Fruit fly (Drosophila melanogaster): ENCODE measurements around the gene CG11878.

Gene CG11878

dm6 chr3R:25247379-25247869 lies 26.2 kb upstream of the CG11878 start, which contains the start of the genes RpS27 and Nup37:
Gene RpS27, minus strand, starts transcription at chr3R:25247514.
Gene Nup37, plus strand, starts transcription at chr3R:25247658.
- TF ChIP-seq EcR (GFP tag; optimal IDR thresholded peaks at IDR 0.05) = no peak
- no peak for TF ChIP-seq pan (optimal IDR thresholded peaks at IDR 0.05)
- no peak for TF ChIP-seq CG8478 (optimal IDR thresholded peaks at IDR 0.05)
- no peak for TF ChIP-seq Dll (optimal IDR thresholded peaks at IDR 0.05)
- TF ChIP-seq psq (optimal IDR thresholded peaks at IDR 0.05) = no peak
- TF ChIP-seq usp (GFP tag; optimal IDR thresholded peaks at IDR 0.05) = no peak

- TF ChIP-seq pan (optimal IDR thresholded peaks at IDR 0.05) = no peak
- TF ChIP-seq Dll (optimal IDR thresholded peaks at IDR 0.05) = no peak
- TF ChIP-seq psq (optimal IDR thresholded peaks at IDR 0.05) = no peak
- no peak for TF ChIP-seq EcR (GFP tag; optimal IDR thresholded peaks at IDR 0.05)
- TF ChIP-seq CG8478 (optimal IDR thresholded peaks at IDR 0.05) = no peak
- no peak for TF ChIP-seq usp (GFP tag; optimal IDR thresholded peaks at IDR 0.05)
These were observed 24.2 kb upstream of the CG11878 start, which contains the start of gene Nup358 for dm6 chr3R:25249145-25250141. Gene Nup358, plus strand, starts transcription at chr3R:25249348.

DNA sequence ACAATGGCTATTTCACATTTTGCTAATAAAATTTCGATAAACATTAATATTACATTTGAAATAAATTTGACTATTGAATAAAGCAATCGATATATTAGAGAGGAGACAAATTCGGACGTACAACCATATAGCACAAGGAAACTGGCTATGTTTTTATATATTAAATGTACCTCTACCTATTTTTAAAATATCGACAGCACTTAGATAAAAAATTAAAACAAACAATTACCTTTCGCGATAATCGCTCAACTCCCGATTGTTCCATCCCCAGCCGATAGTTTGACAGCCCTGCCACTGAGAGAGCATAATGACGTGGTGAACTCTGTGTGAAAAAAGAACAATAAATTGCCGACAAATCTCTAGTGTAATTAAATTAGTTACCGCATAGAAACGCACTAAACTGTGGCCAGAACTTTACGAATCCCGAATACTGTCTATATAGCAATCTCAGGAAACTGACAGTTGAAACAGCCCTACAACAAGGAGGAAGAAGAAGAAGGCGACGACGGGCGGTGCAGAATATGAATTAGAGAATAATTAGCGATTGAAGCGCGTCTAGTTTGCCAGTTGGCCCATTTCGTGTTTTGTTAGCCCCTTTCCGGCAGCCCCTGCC lies 14.9 kb upstream of the CG11878 start, which contains the start of gene CG11857:
Gene CG11857, plus strand, starts transcription at position 271 of the 613 bp plus-strand sequence.
- TF ChIP-seq EcR (GFP tag; optimal IDR thresholded peaks at IDR 0.05) = no peak
- TF ChIP-seq Dll (optimal IDR thresholded peaks at IDR 0.05) = no peak
- no peak for TF ChIP-seq CG8478 (optimal IDR thresholded peaks at IDR 0.05)
- TF ChIP-seq psq (optimal IDR thresholded peaks at IDR 0.05) = no peak
- TF ChIP-seq pan (optimal IDR thresholded peaks at IDR 0.05) = no peak
- TF ChIP-seq usp (GFP tag; optimal IDR thresholded peaks at IDR 0.05) = no peak

DNA sequence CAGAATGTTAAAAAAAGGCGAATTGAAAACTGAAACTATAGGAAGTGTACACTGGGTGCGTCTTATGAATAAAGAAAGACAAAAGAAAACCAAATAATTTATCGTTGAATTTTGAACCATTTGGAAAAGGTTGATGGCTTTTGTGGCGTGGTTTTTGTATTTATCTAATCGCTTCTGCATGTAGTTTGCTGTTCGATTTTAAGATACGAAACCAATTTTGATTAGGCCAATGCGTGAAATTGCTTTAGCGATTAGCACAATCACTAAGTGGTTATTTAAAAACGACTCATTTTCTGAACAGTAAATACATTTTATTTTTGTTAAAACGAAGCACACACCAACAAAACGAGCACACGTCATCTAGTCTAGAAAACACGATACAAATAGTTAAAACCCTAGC lies 13.0 kb upstream of the CG11878 start:
- TF ChIP-seq pan (optimal IDR thresholded peaks at IDR 0.05) (no peak), CG8478 (optimal IDR thresholded peaks at IDR 0.05) (no peak), psq (optimal IDR thresholded peaks at IDR 0.05) (no peak), EcR (GFP tag; optimal IDR thresholded peaks at IDR 0.05) (no peak), Dll (optimal IDR thresholded peaks at IDR 0.05) (no peak), usp (GFP tag; optimal IDR thresholded peaks at IDR 0.05) (no peak)

- no peak for TF ChIP-seq Dll (optimal IDR thresholded peaks at IDR 0.05)
- no peak for TF ChIP-seq usp (GFP tag; optimal IDR thresholded peaks at IDR 0.05)
- no peak for TF ChIP-seq CG8478 (optimal IDR thresholded peaks at IDR 0.05)
- no peak for TF ChIP-seq EcR (GFP tag; optimal IDR thresholded peaks at IDR 0.05)
- TF ChIP-seq psq (optimal IDR thresholded peaks at IDR 0.05) = no peak
- TF ChIP-seq pan (optimal IDR thresholded peaks at IDR 0.05) = no peak
These were observed 11.3 kb upstream of the CG11878 start, which contains the start of the genes Kdsr and CG11858 for dm6 chr3R:25262322-25262761. Gene Kdsr, minus strand, starts transcription at chr3R:25262498. Gene CG11858, plus strand, starts transcription at chr3R:25262741.

DNA sequence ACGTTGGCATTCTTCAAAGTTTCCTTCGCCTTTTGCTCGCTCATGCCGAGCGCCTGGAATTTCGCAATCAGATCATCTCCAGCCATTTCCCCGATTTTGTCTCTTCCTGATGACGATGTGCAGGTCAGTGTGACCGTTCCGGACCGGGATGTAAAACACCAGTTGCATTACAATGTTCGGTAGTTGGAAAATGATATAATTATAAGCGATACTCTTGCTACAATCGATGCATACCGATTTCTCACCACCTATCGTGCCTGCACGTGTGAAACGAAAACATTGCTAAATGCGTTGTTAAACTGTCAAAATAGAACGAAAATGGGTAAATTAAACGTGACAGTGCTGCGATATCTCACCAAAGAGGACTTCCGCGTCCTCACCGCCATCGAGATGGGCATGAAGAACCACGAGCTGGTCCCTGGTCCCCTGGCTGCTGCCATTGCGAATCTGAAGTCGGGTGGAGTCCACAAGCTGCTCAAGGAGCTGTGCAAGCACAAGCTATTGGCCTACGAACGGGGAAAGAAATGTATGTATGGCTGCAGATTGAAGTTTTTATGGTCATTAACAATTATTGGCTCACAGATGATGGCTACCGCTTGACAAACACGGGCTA lies 7.9 kb upstream of the CG11878 start, which contains the start of the genes GlnRS and RIOK2:
Gene GlnRS, minus strand, starts transcription at position 133 of the 613 bp plus-strand sequence.
Gene RIOK2, plus strand, starts transcription at position 256 of the 613 bp plus-strand sequence.
- no peak for TF ChIP-seq pan (optimal IDR thresholded peaks at IDR 0.05)
- TF ChIP-seq EcR (GFP tag; optimal IDR thresholded peaks at IDR 0.05) = no peak
- TF ChIP-seq usp (GFP tag; optimal IDR thresholded peaks at IDR 0.05) = no peak
- no peak for TF ChIP-seq psq (optimal IDR thresholded peaks at IDR 0.05)
- TF ChIP-seq Dll (optimal IDR thresholded peaks at IDR 0.05) = no peak
- no peak for TF ChIP-seq CG8478 (optimal IDR thresholded peaks at IDR 0.05)

dm6 chr3R:25266751-25267150 lies 6.9 kb upstream of the CG11878 start:
- TF ChIP-seq pan (optimal IDR thresholded peaks at IDR 0.05) = no peak
- no peak for TF ChIP-seq EcR (GFP tag; optimal IDR thresholded peaks at IDR 0.05)
- TF ChIP-seq psq (optimal IDR thresholded peaks at IDR 0.05) = no peak
- TF ChIP-seq CG8478 (optimal IDR thresholded peaks at IDR 0.05) = no peak
- no peak for TF ChIP-seq usp (GFP tag; optimal IDR thresholded peaks at IDR 0.05)
- TF ChIP-seq Dll (optimal IDR thresholded peaks at IDR 0.05) = no peak

dm6 chr3R:25269909-25270308 lies 3.7 kb upstream of the CG11878 start, which contains the start of the genes CG11889 and CG11891:
Gene CG11889, plus strand, starts transcription at chr3R:25270209.
Gene CG11891, plus strand, starts transcription at chr3R:25270209.
- TF ChIP-seq EcR (GFP tag; optimal IDR thresholded peaks at IDR 0.05) = no peak
- no peak for TF ChIP-seq pan (optimal IDR thresholded peaks at IDR 0.05)
- no peak for TF ChIP-seq Dll (optimal IDR thresholded peaks at IDR 0.05)
- no peak for TF ChIP-seq psq (optimal IDR thresholded peaks at IDR 0.05)
- no peak for TF ChIP-seq usp (GFP tag; optimal IDR thresholded peaks at IDR 0.05)
- TF ChIP-seq CG8478 (optimal IDR thresholded peaks at IDR 0.05) = no peak

- TF ChIP-seq CG8478 (optimal IDR thresholded peaks at IDR 0.05) = no peak
- TF ChIP-seq usp (GFP tag; optimal IDR thresholded peaks at IDR 0.05) = no peak
- TF ChIP-seq EcR (GFP tag; optimal IDR thresholded peaks at IDR 0.05) = no peak
- no peak for TF ChIP-seq psq (optimal IDR thresholded peaks at IDR 0.05)
- TF ChIP-seq pan (optimal IDR thresholded peaks at IDR 0.05) = no peak
- no peak for TF ChIP-seq Dll (optimal IDR thresholded peaks at IDR 0.05)
These were observed 1.6 kb downstream of the CG11878 start for dm6 chr3R:25275276-25275675.

- no peak for TF ChIP-seq pan (optimal IDR thresholded peaks at IDR 0.05)
- no peak for TF ChIP-seq CG8478 (optimal IDR thresholded peaks at IDR 0.05)
- no peak for TF ChIP-seq psq (optimal IDR thresholded peaks at IDR 0.05)
- TF ChIP-seq EcR (GFP tag; optimal IDR thresholded peaks at IDR 0.05) = no peak
- no peak for TF ChIP-seq Dll (optimal IDR thresholded peaks at IDR 0.05)
- no peak for TF ChIP-seq usp (GFP tag; optimal IDR thresholded peaks at IDR 0.05)
These were observed 3.5 kb downstream of the CG11878 start, which contains the start of gene CG10513 for dm6 chr3R:25277112-25277511. Gene CG10513, minus strand, starts transcription at chr3R:25277212.

Measured in whole organism.